Fruit fly (Drosophila melanogaster) whole organism, embryonic: ENCODE results near the gene hook.

Experiments used
- CG10209 ChIP-seq: fragments of 200-800 bp; sonication (Bioruptor generic); optimal IDR thresholded peaks from 3 replicates; lab custom pipeline; 2017; ENCODE audit warnings: missing biosample characterization, mild to moderate bottlenecking, missing genetic modification characterization, missing genetic modification reagents
- CG11504 ChIP-seq: fragments of 200-800 bp; sonication (Bioruptor generic); optimal IDR thresholded peaks from 3 replicates; lab custom pipeline; 2019; ENCODE audit warnings: missing biosample characterization, mild to moderate bottlenecking, missing genetic modification characterization, moderate library complexity
- CG12236 ChIP-seq: fragments of 200-800 bp; sonication (Bioruptor generic); optimal IDR thresholded peaks from 2 replicates; lab custom pipeline; 2016; ENCODE audit warnings: missing biosample characterization, missing genetic modification characterization
- CG13296 ChIP-seq: fragments of 200-800 bp; sonication (Bioruptor generic); optimal IDR thresholded peaks from 3 replicates; lab custom pipeline; 2018; ENCODE audit warnings: missing biosample characterization, mild to moderate bottlenecking, missing genetic modification characterization
- CG4328 ChIP-seq: fragments of 200-800 bp; sonication (Bioruptor generic); optimal IDR thresholded peaks from 3 replicates; lab custom pipeline; 2017; ENCODE audit warnings: missing biosample characterization, missing genetic modification reagents, missing genetic modification characterization
- PHDP ChIP-seq: fragments of 200-800 bp; sonication (Bioruptor generic); optimal IDR thresholded peaks from 3 replicates; lab custom pipeline; 2018; ENCODE audit warnings: missing biosample characterization, mild to moderate bottlenecking, missing genetic modification characterization, moderate library complexity
- ap ChIP-seq: fragments of 200-800 bp; sonication (Bioruptor generic); IDR thresholded peaks from 2 replicates; pipeline ENCODE4 v1.3.6; 2022; ENCODE audit warnings: missing biosample characterization, missing genetic modification characterization
- en ChIP-seq: fragments of 200-800 bp; sonication (Bioruptor generic); optimal IDR thresholded peaks from 2 replicates; lab custom pipeline; 2016; ENCODE audit warnings: missing biosample characterization, missing genetic modification characterization
- fd96Cb ChIP-seq: fragments of 200-800 bp; sonication (Bioruptor generic); optimal IDR thresholded peaks from 2 replicates; lab custom pipeline; 2018; ENCODE audit warnings: missing biosample characterization, mild to moderate bottlenecking, missing genetic modification characterization, moderate library complexity
- lab ChIP-seq: fragments of 200-800 bp; sonication (Bioruptor generic); optimal IDR thresholded peaks from 3 replicates; lab custom pipeline; 2017; ENCODE audit warnings: missing biosample characterization, missing genetic modification characterization, mild to moderate bottlenecking, moderate library complexity, missing genetic modification reagents
- stwl ChIP-seq: fragments of 200-800 bp; sonication (Bioruptor generic); optimal IDR thresholded peaks from 3 replicates; lab custom pipeline; 2018; ENCODE audit warnings: missing biosample characterization, mild to moderate bottlenecking, missing genetic modification characterization, moderate library complexity
- z ChIP-seq: fragments of 200-800 bp; sonication (Bioruptor generic); IDR thresholded peaks from 3 replicates; pipeline ENCODE4 v1.3.6; 2022; ENCODE audit warnings: missing biosample characterization, missing genetic modification characterization

DNA sequence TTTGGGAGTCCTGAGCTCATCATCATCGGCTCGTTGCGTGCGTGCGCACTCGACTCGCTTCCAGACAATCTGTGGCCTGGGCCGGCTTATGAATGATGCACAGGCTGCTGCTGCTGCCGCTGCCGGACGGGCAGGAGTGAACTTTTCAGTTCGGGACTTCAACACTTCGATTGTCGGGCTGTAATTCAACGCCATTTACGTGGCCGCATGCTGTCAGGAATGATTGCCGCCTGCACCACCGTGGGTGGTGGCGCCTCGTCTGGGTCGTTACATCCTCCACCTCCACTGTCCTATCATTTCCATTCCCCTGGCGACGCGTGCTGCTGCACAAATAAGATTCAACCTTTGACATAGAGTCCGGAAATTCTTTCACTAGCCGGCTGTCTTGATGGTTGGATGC, 23.3 kb downstream of the hook start:
- TF ChIP-seq CG12236 (GFP tag; lab: Kevin White, UChicago) (no peak), PHDP (tag; lab: Kevin White, UChicago) (no peak), lab (GFP tag; lab: Kevin White, UChicago) (no peak), CG13296 (GFP tag; lab: Kevin White, UChicago) (no peak), fd96Cb (tag; lab: Kevin White, UChicago) (no peak), CG4328 (GFP tag; lab: Kevin White, UChicago) (no peak), z (GFP tag; lab: Robert Waterston, UW) (no peak), stwl (tag; lab: Kevin White, UChicago) (no peak), ap (no peak), en (GFP tag; lab: Kevin White, UChicago) (no peak), CG11504 (no peak), CG10209 (GFP tag; lab: Kevin White, UChicago) (no peak)
